Worm (Caenorhabditis elegans) whole organism, L1 larva: ENCODE data around the gene R07H5.16.

Experiments
- C16A3.4 ChIP-seq: fragments of 150-350 bp; optimal IDR thresholded peaks from 2 replicates; lab custom pipeline; 2014; ENCODE audit warnings: missing biosample characterization, missing genetic modification characterization
- C34B4.2 ChIP-seq: sonication (generic microtip); optimal IDR thresholded peaks from 2 replicates; lab custom pipeline; 2017; ENCODE audit warnings: mild to moderate bottlenecking, missing genetic modification characterization, missing compliant biosample characterization
- ama-1 ChIP-seq: fragments of 150-350 bp; optimal IDR thresholded peaks from 2 replicates; lab custom pipeline; 2014
- ceh-63 ChIP-seq: fragments of 200-800 bp; sonication (Bioruptor generic); optimal IDR thresholded peaks from 2 replicates; lab custom pipeline; 2018; ENCODE audit warnings: mild to moderate bottlenecking, missing genetic modification characterization, missing compliant biosample characterization
- ceh-88 ChIP-seq: fragments of 200-800 bp; sonication (Bioruptor generic); IDR thresholded peaks from 2 replicates; pipeline ENCODE4 v1.3.6; 2022; ENCODE audit warnings: missing genetic modification characterization, missing compliant biosample characterization
- dpl-1 ChIP-seq, 3 experiments: fragments of 150-350 bp in 2 of 3; sonication (generic microtip) in 1 of 3; optimal IDR thresholded peaks; 2 replicates each; lab custom pipeline; 2014 to 2017; ENCODE audit warnings: missing biosample characterization in 3 of 3, missing genetic modification characterization in 3 of 3, missing genetic modification reagents in 3 of 3
- dsc-1 ChIP-seq: sonication (generic microtip); optimal IDR thresholded peaks from 2 replicates; lab custom pipeline; 2016; ENCODE audit warnings: mild to moderate bottlenecking, missing genetic modification characterization, missing compliant biosample characterization
- efl-1 ChIP-seq, 4 experiments: fragments of 150-350 bp; optimal IDR thresholded peaks in 3 of 4; peaks in 1 of 4; 1 replicate in 1 of 4; 2 replicates in 3 of 4; lab custom pipeline; 2014; ENCODE audit warnings: missing biosample characterization in 2 of 4, missing genetic modification characterization in 2 of 4, missing genetic modification reagents in 2 of 4
- egl-13 ChIP-seq: sonication (generic microtip); optimal IDR thresholded peaks from 2 replicates; lab custom pipeline; 2016; ENCODE audit warnings: missing genotype, missing genetic modification reagents, missing genetic modification characterization, missing compliant biosample characterization
- egl-27 ChIP-seq, 2 experiments: fragments of 150-350 bp in 1 of 2; sonication (generic microtip); optimal IDR thresholded peaks; 3 replicates each; lab custom pipeline; 2017 to 2018; ENCODE audit warnings: missing biosample characterization in 2 of 2, missing genetic modification characterization in 2 of 2, missing genetic modification reagents in 2 of 2
- ets-5 ChIP-seq: fragments of 200-800 bp; sonication (Bioruptor generic); IDR thresholded peaks from 2 replicates; pipeline ENCODE4 v1.3.6; 2022; ENCODE audit warnings: missing genetic modification characterization, missing compliant biosample characterization
- fkh-10 ChIP-seq: sonication (generic microtip); optimal IDR thresholded peaks from 2 replicates; lab custom pipeline; 2017; ENCODE audit warnings: missing biosample characterization, missing genetic modification reagents, missing genetic modification characterization
- fkh-8 ChIP-seq: sonication (generic microtip); optimal IDR thresholded peaks from 2 replicates; lab custom pipeline; 2016; ENCODE audit warnings: mild to moderate bottlenecking, missing genetic modification characterization, missing compliant biosample characterization
- fos-1 ChIP-seq: fragments of 150-350 bp; optimal IDR thresholded peaks from 2 replicates; lab custom pipeline; 2014; ENCODE audit warnings: missing biosample characterization, missing genetic modification characterization
- grh-1 ChIP-seq: fragments of 200-800 bp; sonication (Bioruptor generic); IDR thresholded peaks from 2 replicates; pipeline ENCODE4 v1.3.6; 2022; ENCODE audit warnings: missing genetic modification reagents, missing genetic modification characterization, missing compliant biosample characterization
- hlh-4 ChIP-seq: sonication (generic microtip); optimal IDR thresholded peaks from 2 replicates; lab custom pipeline; 2016; ENCODE audit warnings: mild to moderate bottlenecking, missing genetic modification characterization, missing compliant biosample characterization
- hpl-2 ChIP-seq: fragments of 150-350 bp; optimal IDR thresholded peaks from 2 replicates; lab custom pipeline; 2014; ENCODE audit warnings: missing biosample characterization, missing genetic modification reagents, missing genetic modification characterization
- irx-1 ChIP-seq: sonication (generic microtip); optimal IDR thresholded peaks from 2 replicates; lab custom pipeline; 2016; ENCODE audit warnings: missing genetic modification characterization, missing compliant biosample characterization
- isw-1 ChIP-seq: fragments of 200-800 bp; sonication (Bioruptor generic); IDR thresholded peaks from 2 replicates; pipeline ENCODE4 v1.3.6; 2022; ENCODE audit warnings: missing genetic modification characterization, missing compliant biosample characterization
- lin-13 ChIP-seq: fragments of 150-350 bp; optimal IDR thresholded peaks from 2 replicates; lab custom pipeline; 2014; ENCODE audit warnings: missing biosample characterization, missing genetic modification reagents, missing genetic modification characterization
- lin-15B ChIP-seq: fragments of 150-350 bp; sonication (generic microtip); optimal IDR thresholded peaks from 3 replicates; lab custom pipeline; 2014; ENCODE audit warnings: missing biosample characterization, missing genetic modification characterization
- lin-35 ChIP-seq, 2 experiments: fragments of 150-350 bp; optimal IDR thresholded peaks; 2 replicates each; lab custom pipeline; 2014; ENCODE audit warnings: missing biosample characterization in 2 of 2, missing genetic modification characterization in 2 of 2, missing genetic modification reagents in 2 of 2
- lin-39 ChIP-seq: fragments of 150-350 bp; optimal IDR thresholded peaks from 2 replicates; lab custom pipeline; 2014; ENCODE audit warnings: missing biosample characterization, missing genetic modification reagents, missing genetic modification characterization
- lir-3 ChIP-seq: sonication (generic microtip); optimal IDR thresholded peaks from 2 replicates; lab custom pipeline; 2016; ENCODE audit warnings: mild to moderate bottlenecking, missing genetic modification characterization, moderate library complexity, missing compliant biosample characterization; ENCODE audit not compliant: poor library complexity
- lsy-2 ChIP-seq, 2 experiments: fragments of 150-350 bp; optimal IDR thresholded peaks; 2 replicates each; lab custom pipeline; 2014; ENCODE audit warnings: missing biosample characterization in 2 of 2, missing genetic modification characterization in 2 of 2
- mab-9 ChIP-seq: fragments of 200-800 bp; sonication (Bioruptor generic); IDR thresholded peaks from 2 replicates; pipeline ENCODE4 v1.3.6; 2022; ENCODE audit warnings: missing genetic modification reagents, missing genetic modification characterization, missing compliant biosample characterization
- mef-2 ChIP-seq: fragments of 150-350 bp; optimal IDR thresholded peaks from 2 replicates; lab custom pipeline; 2014; ENCODE audit warnings: missing biosample characterization, missing genetic modification characterization
- nhr-12 ChIP-seq: sonication (generic microtip); optimal IDR thresholded peaks from 2 replicates; lab custom pipeline; 2017; ENCODE audit warnings: missing biosample characterization, missing genetic modification characterization
- nhr-237 ChIP-seq: fragments of 150-350 bp; optimal IDR thresholded peaks from 2 replicates; lab custom pipeline; 2014; ENCODE audit warnings: missing biosample characterization, missing genetic modification characterization
- nhr-47 ChIP-seq: sonication (generic microtip); optimal IDR thresholded peaks from 2 replicates; lab custom pipeline; 2016; ENCODE audit warnings: mild to moderate bottlenecking, missing genetic modification characterization, moderate library complexity, missing compliant biosample characterization
- nhr-71 ChIP-seq: sonication (generic microtip); optimal IDR thresholded peaks from 2 replicates; lab custom pipeline; 2016; ENCODE audit warnings: mild to moderate bottlenecking, missing genetic modification characterization, moderate library complexity, missing compliant biosample characterization
- nhr-77 ChIP-seq: fragments of 150-350 bp; optimal IDR thresholded peaks from 2 replicates; lab custom pipeline; 2014; ENCODE audit warnings: missing biosample characterization, missing genetic modification characterization
- nhr-84 ChIP-seq: sonication (generic microtip); optimal IDR thresholded peaks from 2 replicates; lab custom pipeline; 2017; ENCODE audit warnings: missing biosample characterization, missing genetic modification characterization
- nhr-85 ChIP-seq: sonication (generic microtip); peaks from one replicate; lab custom pipeline; 2016; ENCODE audit warnings: missing genetic modification characterization, inconsistent platforms, missing compliant biosample characterization
- nhr-90 ChIP-seq: sonication (generic microtip); optimal IDR thresholded peaks from 2 replicates; lab custom pipeline; 2016; ENCODE audit warnings: mild to moderate bottlenecking, missing genetic modification characterization, missing compliant biosample characterization; ENCODE audit not compliant: poor library complexity
- pax-3 ChIP-seq: fragments of 200-800 bp; sonication (Bioruptor generic); optimal IDR thresholded peaks from 2 replicates; lab custom pipeline; 2018; ENCODE audit warnings: mild to moderate bottlenecking, missing genetic modification characterization, moderate library complexity, missing compliant biosample characterization
- rnt-1 ChIP-seq: sonication (generic microtip); optimal IDR thresholded peaks from 2 replicates; lab custom pipeline; 2016; ENCODE audit warnings: mild to moderate bottlenecking, missing genetic modification characterization, moderate library complexity, missing compliant biosample characterization
- skn-1 ChIP-seq: fragments of 150-350 bp; optimal IDR thresholded peaks from 2 replicates; lab custom pipeline; 2014; ENCODE audit warnings: missing biosample characterization, missing genetic modification characterization
- snu-23 ChIP-seq: sonication (generic microtip); optimal IDR thresholded peaks from 2 replicates; lab custom pipeline; 2016; ENCODE audit warnings: missing genetic modification characterization, missing compliant biosample characterization
- sox-4 ChIP-seq: sonication (generic microtip); optimal IDR thresholded peaks from 2 replicates; lab custom pipeline; 2016; ENCODE audit warnings: missing genetic modification characterization, missing compliant biosample characterization
- sptf-1 ChIP-seq: fragments of 150-350 bp; optimal IDR thresholded peaks from 2 replicates; lab custom pipeline; 2014; ENCODE audit warnings: missing biosample characterization, missing genetic modification characterization
- sup-37 ChIP-seq: fragments of 200-800 bp; sonication (Bioruptor generic); optimal IDR thresholded peaks from 2 replicates; lab custom pipeline; 2018; ENCODE audit warnings: mild to moderate bottlenecking, missing genetic modification characterization, missing compliant biosample characterization
- tlp-1 ChIP-seq: fragments of 150-350 bp; optimal IDR thresholded peaks from 2 replicates; lab custom pipeline; 2014; ENCODE audit warnings: missing biosample characterization, missing genetic modification characterization
- unc-30 ChIP-seq: sonication (generic microtip); optimal IDR thresholded peaks from 2 replicates; lab custom pipeline; 2017; ENCODE audit warnings: missing biosample characterization, missing genetic modification characterization
- xbp-1 ChIP-seq: sonication (generic microtip); optimal IDR thresholded peaks from 2 replicates; lab custom pipeline; 2016; ENCODE audit warnings: missing genetic modification characterization, missing compliant biosample characterization
- zag-1 ChIP-seq: fragments of 150-350 bp; optimal IDR thresholded peaks from 2 replicates; lab custom pipeline; 2014; ENCODE audit warnings: missing biosample characterization, missing genetic modification characterization
- zip-4 ChIP-seq: fragments of 200-800 bp; sonication (Bioruptor generic); optimal IDR thresholded peaks from 2 replicates; lab custom pipeline; 2018; ENCODE audit warnings: mild to moderate bottlenecking, missing genetic modification characterization, moderate library complexity, missing compliant biosample characterization
- ztf-11 ChIP-seq, 2 experiments: sonication (generic microtip); optimal IDR thresholded peaks; 2 replicates each; lab custom pipeline; 2016 to 2017; ENCODE audit warnings: missing genetic modification characterization in 2 of 2, missing biosample characterization in 1 of 2, missing compliant biosample characterization in 1 of 2
- ztf-4 ChIP-seq: fragments of 150-350 bp; optimal IDR thresholded peaks from 2 replicates; lab custom pipeline; 2014; ENCODE audit warnings: missing biosample characterization, missing genetic modification characterization

R07H5.16 gene

DNA sequence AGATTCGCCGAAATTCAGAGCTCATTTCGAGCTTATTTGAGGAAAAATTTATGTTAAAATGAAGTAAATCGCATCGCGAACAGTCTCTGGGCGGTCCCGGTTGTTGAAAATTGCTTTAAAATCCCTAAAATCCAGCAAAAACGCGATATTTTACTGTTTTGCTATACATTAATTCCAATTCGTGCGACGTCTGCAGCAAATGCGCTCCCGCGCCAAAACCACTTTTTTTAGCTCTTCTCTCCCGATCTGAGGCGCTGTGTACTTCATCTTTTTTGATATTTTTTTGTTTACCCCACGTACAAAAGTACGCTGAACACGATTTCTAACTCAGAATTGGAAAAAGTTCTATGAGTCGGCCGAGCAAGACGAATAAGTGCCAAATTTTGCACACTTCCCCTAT, at the start of gene R07H5.16:
Gene R07H5.16 (plus strand): TSS at position 348 of the 400 bp plus-strand sequence.
- peak; percentile 2 for TF ChIP-seq rnt-1 (tag; lab: Kevin White, UChicago)
- TF ChIP-seq isw-1 (GFP tag; lab: Robert Waterston, UW), result peak; percentile 15; the same call in 1 of the 2 replicates
- TF ChIP-seq, all 84 proteins: peak for 2; not testable (repeated sequence) for 82

ce11 chrIV:11149454-11150163, 49.5 kb upstream of the R07H5.16 start, which contains the start of the genes F01G4.6 and pfd-1:
Gene F01G4.6, minus strand, starts transcription at chrIV:11149504.
Gene pfd-1, plus strand, starts transcription at chrIV:11150113.
- TF ChIP-seq ceh-63 (no peak), dsc-1 (tag; lab: Kevin White, UChicago) (peak; percentile 98), hlh-4 (no peak), ama-1 (lab: Kevin White, UChicago) (peak; percentile 46), pax-3 (tag; lab: Kevin White, UChicago) (peak; percentile 91), dpl-1 (GFP tag; optimal IDR thresholded peaks at IDR 0.05; lab: Kevin White, UChicago) (peak; percentile 83 to 86 (median 86)), lsy-2 (tag; optimal IDR thresholded peaks at IDR 0.05; lab: Kevin White, UChicago) (peak; percentile 99), mab-9 (GFP tag; lab: Robert Waterston, UW) (peak; percentile 82), nhr-71 (tag; lab: Kevin White, UChicago) (peak; percentile 97), lin-13 (peak; percentile 93), ets-5 (GFP tag; lab: Robert Waterston, UW) (no peak), egl-13 (tag; lab: Kevin White, UChicago) (peak; percentile 89), sox-4 (peak; percentile 68), lin-35 (GFP tag; optimal IDR thresholded peaks at IDR 0.05; lab: Kevin White, UChicago) (peak; percentile 87 to 91), nhr-85 (tag; lab: Kevin White, UChicago) (peak; percentile 96), sup-37 (peak; percentile 37), lir-3 (peak; percentile 84), C16A3.4 (tag; lab: Kevin White, UChicago) (peak; percentile 95), mef-2 (tag; lab: Kevin White, UChicago) (peak; percentile 53), unc-30 (tag; lab: Kevin White, UChicago) (no peak), zag-1 (tag; lab: Kevin White, UChicago) (peak; percentile 97), fkh-10 (GFP tag; lab: Kevin White, UChicago) (peak; percentile 89), sptf-1 (tag; lab: Kevin White, UChicago) (no peak), nhr-90 (tag; lab: Kevin White, UChicago) (peak; percentile 92), fkh-8 (tag; lab: Kevin White, UChicago) (peak; percentile 95), efl-1 (optimal IDR thresholded peaks at IDR 0.05; lab: Kevin White, UChicago) (peak; percentile 89 to 92), efl-1 (GFP tag; optimal IDR thresholded peaks at IDR 0.05 in 1 of 2; lab: Kevin White, UChicago) (peak; percentile 81 to 98), tlp-1 (tag; lab: Kevin White, UChicago) (no peak), ceh-88 (GFP tag; lab: Robert Waterston, UW) (peak; percentile 91), ztf-4 (tag; lab: Kevin White, UChicago) (peak; percentile 89), C34B4.2 (peak; percentile 53), nhr-47 (tag; lab: Kevin White, UChicago) (peak; percentile 96), egl-27 (tag; optimal IDR thresholded peaks at IDR 0.05; lab: Kevin White, UChicago) (no peak), irx-1 (tag; lab: Kevin White, UChicago) (peak; percentile 81), skn-1 (peak; percentile 88), nhr-237 (peak; percentile 85), nhr-77 (peak; percentile 92), isw-1 (GFP tag; lab: Robert Waterston, UW) (peak; percentile 95), hpl-2 (GFP tag; lab: Kevin White, UChicago) (peak; percentile 51), fos-1 (peak; percentile 88), zip-4 (GFP tag; lab: Kevin White, UChicago) (peak; percentile 83), nhr-12 (no peak), lin-39 (tag; lab: Kevin White, UChicago) (peak; percentile 58), grh-1 (GFP tag; lab: Robert Waterston, UW) (peak; percentile 84), snu-23 (GFP tag; lab: Kevin White, UChicago) (peak; percentile 97), ztf-11 (tag; optimal IDR thresholded peaks at IDR 0.05; lab: Kevin White, UChicago) (peak in 1 of 2 experiments; percentile 81), lin-15B (tag; lab: Kevin White, UChicago) (peak; percentile 86), nhr-84 (tag; lab: Kevin White, UChicago) (no peak), xbp-1 (peak; percentile 98)
